Worm (Caenorhabditis elegans): Measurements from ENCODE around the gene Y43F8B.20.

DNA sequence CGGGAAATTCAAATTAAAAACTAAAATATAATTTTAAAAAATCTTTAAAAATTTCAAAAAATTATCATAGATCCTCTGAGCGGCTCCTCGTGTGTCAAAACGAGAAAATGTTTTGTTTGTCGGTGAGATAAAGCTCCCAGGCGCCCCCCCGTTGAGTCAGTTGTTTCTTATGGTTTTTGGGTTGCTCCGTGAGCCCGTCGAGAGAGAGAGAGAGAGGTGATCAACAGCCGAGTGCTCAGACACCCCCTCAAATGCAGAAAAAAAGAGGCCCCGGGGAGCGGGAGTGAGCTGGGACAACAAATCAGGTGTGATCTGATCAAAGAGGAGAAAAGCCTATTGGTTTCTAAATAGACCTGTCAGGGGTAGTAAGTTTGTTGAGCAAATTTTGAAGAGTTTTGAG is 2.9 kb downstream of the Y43F8B.20 start:
- TF ChIP-seq flt-1 (GFP tag; IDR thresholded peaks at IDR 0.05) (no peak), klf-2 (GFP tag; conservative IDR thresholded peaks at IDR 0.05) (no peak)

All from whole organism, midembryonic.